Worm (Caenorhabditis elegans): ENCODE results near the gene sri-66.

DNA sequence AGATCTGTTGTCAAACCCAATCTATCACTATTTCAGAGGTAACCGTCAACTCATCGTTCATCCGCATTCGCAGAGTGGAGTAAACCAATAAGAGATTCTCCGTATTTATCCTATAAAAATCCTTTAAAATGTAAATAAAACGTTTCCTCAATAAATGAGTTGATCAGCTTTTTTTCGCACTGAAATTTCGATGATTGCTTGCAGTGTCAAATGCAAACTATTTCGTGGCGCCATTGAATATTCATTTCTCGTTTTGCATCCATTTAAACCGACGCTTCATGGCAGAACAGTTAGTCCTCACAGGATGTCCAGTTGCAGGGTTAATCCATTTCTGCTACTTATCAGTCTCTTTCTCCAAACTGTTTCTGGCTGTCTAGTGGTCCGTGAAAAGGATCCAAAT is 1.5 kb downstream of the sri-66 start, which contains the start of gene F28B1.9:
- TF ChIP-seq pqm-1 (tag; optimal IDR thresholded peaks at IDR 0.05) (no peak), egl-27 (tag; optimal IDR thresholded peaks at IDR 0.05) (no peak), snpc-4 (tag; optimal IDR thresholded peaks at IDR 0.05) (no peak), rbr-2 (tag; optimal IDR thresholded peaks at IDR 0.05) (no peak), daf-8 (GFP tag; IDR thresholded peaks at IDR 0.05) (no peak), R02D3.7 (tag; optimal IDR thresholded peaks at IDR 0.05) (no peak), nhr-237 (tag; optimal IDR thresholded peaks at IDR 0.05) (no peak), unc-62 (GFP tag; optimal IDR thresholded peaks at IDR 0.05 in 1 of 2) (peak in 1 of 2 experiments; percentile 15), unc-62 (tag; optimal IDR thresholded peaks at IDR 0.05) (no peak), fos-1 (tag; optimal IDR thresholded peaks at IDR 0.05) (no peak), dmd-9 (GFP tag; IDR thresholded peaks at IDR 0.05) (no peak), T20F7.1 (GFP tag; optimal IDR thresholded peaks at IDR 0.05) (no peak), daf-12 (tag; optimal IDR thresholded peaks at IDR 0.05) (no peak), nhr-10 (tag; optimal IDR thresholded peaks at IDR 0.05) (no peak)
